Fruit fly (Drosophila melanogaster) whole organism, embryonic: Measurements from ENCODE around the gene CRAT.

ENCODE experiments used
- Abd-B ChIP-seq: fragments of 200-800 bp; sonication (Bioruptor generic); optimal IDR thresholded peaks from 2 replicates; lab custom pipeline; 2018; ENCODE audit warnings: missing biosample characterization, mild to moderate bottlenecking, missing genetic modification characterization, moderate library complexity
- Aef1 ChIP-seq: fragments of 200-800 bp; sonication (Bioruptor generic); IDR thresholded peaks from 3 replicates; pipeline ENCODE4 v1.3.6; 2022; ENCODE audit warnings: missing biosample characterization, missing genetic modification characterization
- Awh ChIP-seq: fragments of 200-800 bp; sonication (Bioruptor generic); IDR thresholded peaks from 2 replicates; pipeline ENCODE4, ENCODE4 v1.3.6; 2022; ENCODE audit warnings: missing biosample characterization, missing genetic modification characterization
- BEAF-32 ChIP-seq: fragments of 200-800 bp; sonication (Bioruptor generic); optimal IDR thresholded peaks from 3 replicates; lab custom pipeline; 2017; ENCODE audit warnings: missing biosample characterization, missing genetic modification characterization, mild to moderate bottlenecking, moderate library complexity, missing genetic modification reagents
- CG1024 ChIP-seq: fragments of 200-800 bp; sonication (Bioruptor generic); IDR thresholded peaks from 2 replicates; pipeline ENCODE4 v1.3.6; 2022; ENCODE audit warnings: missing biosample characterization, missing genetic modification characterization
- CG10321 ChIP-seq: fragments of 200-800 bp; sonication (Bioruptor generic); IDR thresholded peaks from 2 replicates; pipeline ENCODE4 v1.3.6; 2022; ENCODE audit warnings: missing biosample characterization, missing genetic modification characterization
- CG10431 ChIP-seq: fragments of 200-800 bp; sonication (Bioruptor generic); optimal IDR thresholded peaks from 3 replicates; lab custom pipeline; 2018; ENCODE audit warnings: missing biosample characterization, mild to moderate bottlenecking, missing genetic modification characterization
- CG10979 ChIP-seq: fragments of 200-800 bp; sonication (Bioruptor generic); optimal IDR thresholded peaks from 2 replicates; lab custom pipeline; 2018; ENCODE audit warnings: missing biosample characterization, mild to moderate bottlenecking, missing genetic modification characterization, moderate library complexity
- CG11723 ChIP-seq: fragments of 200-800 bp; sonication (Bioruptor generic); optimal IDR thresholded peaks from 2 replicates; lab custom pipeline; 2017; ENCODE audit warnings: missing biosample characterization, mild to moderate bottlenecking, missing genetic modification characterization
- CG12219 ChIP-seq: fragments of 200-800 bp; sonication (Bioruptor generic); optimal IDR thresholded peaks from 3 replicates; lab custom pipeline; 2018; ENCODE audit warnings: missing biosample characterization, mild to moderate bottlenecking, missing genetic modification characterization
- CG13123 ChIP-seq: fragments of 200-800 bp; sonication (Bioruptor generic); optimal IDR thresholded peaks from 2 replicates; lab custom pipeline; 2016; ENCODE audit warnings: missing biosample characterization, missing genetic modification characterization
- CG14014 ChIP-seq: fragments of 200-800 bp; sonication (Bioruptor generic); IDR thresholded peaks from 2 replicates; pipeline ENCODE4 v1.3.6; 2022; ENCODE audit warnings: missing biosample characterization, missing genetic modification characterization
- CG14965 ChIP-seq: fragments of 200-800 bp; sonication (Bioruptor generic); optimal IDR thresholded peaks from 2 replicates; lab custom pipeline; 2016; ENCODE audit warnings: missing biosample characterization, missing genetic modification characterization, borderline replicate concordance
- CG17568 ChIP-seq: fragments of 200-800 bp; sonication (Bioruptor generic); optimal IDR thresholded peaks from 2 replicates; lab custom pipeline; 2018; ENCODE audit warnings: missing biosample characterization, mild to moderate bottlenecking, missing genetic modification characterization, moderate library complexity
- CG17802 ChIP-seq: fragments of 200-800 bp; sonication (Bioruptor generic); optimal IDR thresholded peaks from 2 replicates; lab custom pipeline; 2018; ENCODE audit warnings: missing biosample characterization, mild to moderate bottlenecking, missing genetic modification characterization, moderate library complexity
- CG18011 ChIP-seq: fragments of 200-800 bp; sonication (Bioruptor generic); optimal IDR thresholded peaks from 2 replicates; lab custom pipeline; 2017; ENCODE audit warnings: missing biosample characterization, missing genetic modification characterization, mild to moderate bottlenecking, moderate library complexity, missing genotype
- CG4707 ChIP-seq: fragments of 200-800 bp; sonication (Bioruptor generic); optimal IDR thresholded peaks from 2 replicates; lab custom pipeline; 2018; ENCODE audit warnings: missing biosample characterization, mild to moderate bottlenecking, missing genetic modification characterization, moderate library complexity
- CG4730 ChIP-seq: fragments of 200-800 bp; sonication (Bioruptor generic); IDR thresholded peaks from 2 replicates; pipeline ENCODE4 v1.3.6; 2022; ENCODE audit warnings: missing biosample characterization, missing genetic modification characterization
- CG7271 ChIP-seq: fragments of 200-800 bp; sonication (Bioruptor generic); optimal IDR thresholded peaks from 2 replicates; lab custom pipeline; 2018; ENCODE audit warnings: missing biosample characterization, mild to moderate bottlenecking, missing genetic modification characterization, moderate library complexity
- CG7745 ChIP-seq: fragments of 200-800 bp; sonication (Bioruptor generic); optimal IDR thresholded peaks from 2 replicates; lab custom pipeline; 2018; ENCODE audit warnings: missing biosample characterization, mild to moderate bottlenecking, missing genetic modification characterization, moderate library complexity
- CG9797 ChIP-seq: fragments of 200-800 bp; sonication (Bioruptor generic); optimal IDR thresholded peaks from 3 replicates; lab custom pipeline; 2018; ENCODE audit warnings: missing biosample characterization, mild to moderate bottlenecking, missing genetic modification characterization
- Chrac-16 ChIP-seq: fragments of 200-800 bp; sonication (Bioruptor generic); optimal IDR thresholded peaks from 3 replicates; lab custom pipeline; 2016; ENCODE audit warnings: missing biosample characterization, missing genetic modification characterization
- D19A ChIP-seq: fragments of 200-800 bp; optimal IDR thresholded peaks from 3 replicates; lab custom pipeline; 2019; ENCODE audit warnings: missing biosample characterization, mild to moderate bottlenecking, missing genetic modification characterization, moderate library complexity
- D19B ChIP-seq: fragments of 200-800 bp; sonication (Bioruptor generic); optimal IDR thresholded peaks from 2 replicates; lab custom pipeline; 2017; ENCODE audit warnings: missing biosample characterization, mild to moderate bottlenecking, missing genetic modification characterization
- Dad ChIP-seq: fragments of 200-800 bp; sonication (Bioruptor generic); optimal IDR thresholded peaks from 3 replicates; lab custom pipeline; 2016; ENCODE audit warnings: missing biosample characterization, missing genetic modification characterization
- E2f2 ChIP-seq: fragments of 200-800 bp; sonication (Bioruptor generic); IDR thresholded peaks from 2 replicates; pipeline ENCODE4 v1.3.6; 2022; ENCODE audit warnings: missing biosample characterization, missing genetic modification characterization
- GATAe ChIP-seq: fragments of 200-800 bp; sonication (Bioruptor generic); conservative IDR thresholded peaks from 2 replicates; pipeline ENCODE4 v1.3.6; 2022; ENCODE audit warnings: missing biosample characterization, missing genetic modification characterization
- Jarid2 ChIP-seq: fragments of 200-800 bp; sonication (Bioruptor generic); optimal IDR thresholded peaks from 3 replicates; lab custom pipeline; 2017; ENCODE audit warnings: mild to moderate bottlenecking, missing biosample characterization, missing genetic modification reagents, missing genetic modification characterization
- Myb ChIP-seq: fragments of 200-800 bp; sonication (Bioruptor generic); optimal IDR thresholded peaks from 2 replicates; lab custom pipeline; 2016; ENCODE audit warnings: missing biosample characterization, missing genetic modification characterization
- NFAT ChIP-seq: fragments of 200-800 bp; sonication (Bioruptor generic); IDR thresholded peaks from 2 replicates; pipeline ENCODE4 v1.3.6; 2022; ENCODE audit warnings: missing biosample characterization, missing genetic modification characterization
- NfI ChIP-seq: fragments of 200-800 bp; sonication (Bioruptor generic); optimal IDR thresholded peaks from 3 replicates; lab custom pipeline; 2018; ENCODE audit warnings: missing biosample characterization, mild to moderate bottlenecking, missing genetic modification characterization, moderate library complexity
- Pdp1 ChIP-seq, 2 experiments: fragments of 200-800 bp; sonication (Bioruptor generic); optimal IDR thresholded peaks; 3 replicates each; lab custom pipeline; 2016; ENCODE audit warnings: missing biosample characterization in 2 of 2, missing genetic modification characterization in 2 of 2, mild to moderate bottlenecking in 1 of 2, moderate library complexity in 1 of 2
- Ravus ChIP-seq: fragments of 200-800 bp; sonication (Bioruptor generic); IDR thresholded peaks from 2 replicates; pipeline ENCODE4 v1.3.6; 2022; ENCODE audit warnings: missing biosample characterization, missing genetic modification characterization
- Scr ChIP-seq: fragments of 200-800 bp; sonication (Bioruptor generic); IDR thresholded peaks from 2 replicates; pipeline ENCODE4 v1.3.6; 2022; ENCODE audit warnings: missing biosample characterization, missing genetic modification characterization; ENCODE audit not compliant: partially characterized antibody
- Six4 ChIP-seq: fragments of 200-800 bp; sonication (Bioruptor generic); optimal IDR thresholded peaks from 2 replicates; lab custom pipeline; 2016; ENCODE audit warnings: missing biosample characterization, missing genetic modification characterization
- Sry-β ChIP-seq: fragments of 200-800 bp; sonication (Bioruptor generic); optimal IDR thresholded peaks from 2 replicates; lab custom pipeline; 2018; ENCODE audit warnings: missing biosample characterization, mild to moderate bottlenecking, missing genetic modification characterization, moderate library complexity
- chm ChIP-seq: fragments of 200-800 bp; sonication (Bioruptor generic); IDR thresholded peaks from 2 replicates; pipeline ENCODE4 v1.3.6; 2022; ENCODE audit warnings: missing biosample characterization, missing genetic modification characterization
- fd102C ChIP-seq: fragments of 200-800 bp; sonication (Bioruptor generic); optimal IDR thresholded peaks from 2 replicates; lab custom pipeline; 2018; ENCODE audit warnings: missing biosample characterization, mild to moderate bottlenecking, missing genetic modification characterization, moderate library complexity
- fd96Cb ChIP-seq: fragments of 200-800 bp; sonication (Bioruptor generic); optimal IDR thresholded peaks from 2 replicates; lab custom pipeline; 2018; ENCODE audit warnings: missing biosample characterization, mild to moderate bottlenecking, missing genetic modification characterization, moderate library complexity
- ftz-f1 ChIP-seq: fragments of 200-800 bp; sonication (Bioruptor generic); optimal IDR thresholded peaks from 2 replicates; lab custom pipeline; 2016; ENCODE audit warnings: missing biosample characterization, missing genetic modification characterization
- ham ChIP-seq: fragments of 200-800 bp; sonication (Bioruptor generic); IDR thresholded peaks from 2 replicates; pipeline ENCODE4 v1.3.6; 2022; ENCODE audit warnings: missing biosample characterization, missing genetic modification characterization
- sna ChIP-seq: fragments of 200-800 bp; sonication (Bioruptor generic); IDR thresholded peaks from 2 replicates; pipeline ENCODE4 v1.3.6; 2022; ENCODE audit warnings: missing biosample characterization, missing genetic modification characterization; ENCODE audit not compliant: partially characterized antibody
- sob ChIP-seq: fragments of 200-800 bp; sonication (Bioruptor generic); IDR thresholded peaks from 2 replicates; pipeline ENCODE4 v1.3.6; 2022; ENCODE audit warnings: missing biosample characterization, missing genetic modification characterization
- ssp ChIP-seq: fragments of 200-800 bp; sonication (Bioruptor generic); IDR thresholded peaks from 2 replicates; pipeline ENCODE4 v1.3.6; 2022; ENCODE audit warnings: missing biosample characterization, missing genetic modification characterization
- tap ChIP-seq: fragments of 200-800 bp; optimal IDR thresholded peaks from 3 replicates; lab custom pipeline; 2019; ENCODE audit warnings: missing biosample characterization, mild to moderate bottlenecking, missing genetic modification characterization, moderate library complexity
- tna ChIP-seq: fragments of 200-800 bp; sonication (Bioruptor generic); IDR thresholded peaks from 2 replicates; pipeline ENCODE4 v1.3.6; 2022; ENCODE audit warnings: missing biosample characterization, missing genetic modification characterization; ENCODE audit not compliant: partially characterized antibody
- ttk ChIP-seq: fragments of 200-800 bp; sonication (Bioruptor generic); IDR thresholded peaks from 2 replicates; pipeline ENCODE4 v2.1.2; 2022; ENCODE audit warnings: missing biosample characterization, missing genetic modification characterization
- usp ChIP-seq: fragments of >200 bp; optimal IDR thresholded peaks from 2 replicates; lab custom pipeline; 2017; ENCODE audit warnings: missing biosample characterization, missing genetic modification characterization
- wor ChIP-seq: fragments of 200-800 bp; sonication (Bioruptor generic); IDR thresholded peaks from 2 replicates; pipeline ENCODE4 v1.3.6; 2022; ENCODE audit warnings: missing biosample characterization, missing genetic modification characterization
- zen ChIP-seq: fragments of 200-800 bp; sonication (Bioruptor generic); optimal IDR thresholded peaks from 3 replicates; lab custom pipeline; 2018; ENCODE audit warnings: missing biosample characterization, mild to moderate bottlenecking, missing genetic modification characterization, moderate library complexity

Gene CRAT

DNA sequence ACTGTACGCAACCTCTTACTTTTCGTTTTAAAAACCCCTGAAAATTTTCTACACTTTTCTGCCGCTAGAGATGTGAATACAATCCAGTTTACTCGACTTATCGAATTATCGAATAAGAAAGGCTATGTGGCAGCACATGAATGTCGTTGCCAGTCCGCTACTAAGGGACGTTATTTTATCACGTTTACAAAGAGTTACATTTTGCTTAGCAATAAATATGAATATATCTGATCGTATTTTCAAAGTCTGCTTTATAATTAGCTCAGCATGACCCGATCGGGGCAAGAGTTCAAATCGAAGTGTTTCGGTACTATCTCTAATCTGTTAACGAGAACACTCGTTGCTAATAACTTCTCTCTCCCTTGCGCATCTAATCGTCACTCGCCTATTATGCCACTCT is 7.7 kb downstream of the CRAT start, which contains the start of gene CG42724 (continued):
- TF ChIP-seq CG1024 (GFP tag; lab: Robert Waterston, UW) (peak; percentile 35; the same call in 1 of the 2 replicates), Myb (GFP tag; lab: Kevin White, UChicago) (peak; percentile 66), CG9797 (GFP tag; lab: Kevin White, UChicago) (peak; percentile 58), GATAe (GFP tag; lab: Robert Waterston, UW) (no peak), chm (GFP tag; lab: Robert Waterston, UW) (no peak), NFAT (GFP tag; lab: Robert Waterston, UW) (peak; percentile 57; the same call in 1 of the 2 replicates), sna (GFP tag; lab: Robert Waterston, UW) (0 out of 2 replicates have a peak, but pooled peaks have one; percentile 13), wor (GFP tag; lab: Robert Waterston, UW) (peak; percentile 15; the same call in 1 of the 2 replicates), CG4707 (GFP tag; lab: Kevin White, UChicago) (no peak), fd102C (GFP tag; lab: Kevin White, UChicago) (no peak), zen (tag; lab: Kevin White, UChicago) (no peak), E2f2 (GFP tag; lab: Robert Waterston, UW) (peak; percentile 29; the same call in 1 of the 2 replicates), Jarid2 (GFP tag; lab: Kevin White, UChicago) (no peak), Six4 (GFP tag; lab: Kevin White, UChicago) (peak; percentile 30), CG7271 (tag; lab: Kevin White, UChicago) (no peak), Abd-B (no peak), ssp (peak; percentile 33), Sry-β (no peak), Ravus (GFP tag; lab: Robert Waterston, UW) (no peak), usp (GFP tag; lab: Kevin White, UChicago) (no peak), CG10431 (GFP tag; lab: Kevin White, UChicago) (no peak), CG14965 (GFP tag; lab: Kevin White, UChicago) (no peak), D19B (GFP tag; lab: Kevin White, UChicago) (no peak), BEAF-32 (peak; percentile 59), CG10321 (GFP tag; lab: Robert Waterston, UW) (no peak), Awh (no peak), CG14014 (no peak), D19A (no peak), Chrac-16 (peak; percentile 71), CG12219 (GFP tag; lab: Kevin White, UChicago) (no peak), Dad (GFP tag; lab: Kevin White, UChicago) (peak; percentile 55), tap (no peak), tna (no peak), CG4730 (GFP tag; lab: Robert Waterston, UW) (peak; percentile 36; the same call in 1 of the 2 replicates), sob (GFP tag; lab: Robert Waterston, UW) (peak; percentile 45), CG10979 (tag; lab: Kevin White, UChicago) (no peak), CG13123 (peak; percentile 45), ftz-f1 (GFP tag; lab: Kevin White, UChicago) (no peak), Aef1 (GFP tag; lab: Robert Waterston, UW) (peak; percentile 39; the same call in 2 of the 3 replicates), CG17568 (GFP tag; lab: Kevin White, UChicago) (no peak), ttk (GFP tag; lab: Robert Waterston, UW) (peak; percentile 39; the same call in 1 of the 2 replicates), CG17802 (tag; lab: Kevin White, UChicago) (no peak), CG11723 (GFP tag; lab: Kevin White, UChicago) (no peak), CG18011 (GFP tag; lab: Kevin White, UChicago) (peak; percentile 42), ham (no peak), fd96Cb (tag; lab: Kevin White, UChicago) (no peak), Scr (GFP tag; lab: Robert Waterston, UW) (peak; percentile 35), Pdp1 (GFP tag; optimal IDR thresholded peaks at IDR 0.05; lab: Kevin White, UChicago) (peak; percentile 74 to 80), CG7745 (tag; lab: Kevin White, UChicago) (no peak), NfI (no peak)
